Fruit fly (Drosophila melanogaster) S2 (cell line): Measurements from ENCODE around the gene Esp.

ENCODE experiments used
- CG8478 ChIP-seq: fragments of >200 bp; optimal IDR thresholded peaks from 2 replicates; lab custom pipeline; 2018
- CTCF ChIP-seq, 2 experiments: fragments of >200 bp; optimal IDR thresholded peaks; 2 replicates each; lab custom pipeline; 2018

DNA sequence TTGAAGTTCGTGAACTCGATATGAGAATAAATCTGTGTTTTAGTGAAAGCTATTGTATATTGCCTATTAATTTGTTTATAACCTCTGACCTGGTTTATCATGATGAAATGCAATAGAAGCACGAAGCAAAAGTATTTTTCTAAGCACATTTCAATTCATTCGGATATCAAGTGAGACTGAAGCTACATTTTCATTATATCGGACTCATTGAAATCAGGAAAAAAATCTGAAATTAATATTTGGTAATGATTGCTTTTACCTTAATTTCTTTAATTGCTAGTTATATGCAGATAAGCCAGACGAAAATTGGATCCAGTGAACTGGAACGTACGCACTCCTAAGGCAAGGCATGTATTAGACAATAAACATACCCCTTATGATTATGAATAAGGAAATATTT, 672 bp upstream of the Esp start, which contains the start of gene CG33658:
- no peak for TF ChIP-seq CTCF (optimal IDR thresholded peaks at IDR 0.05; lab: Kevin White, UChicago)
- no peak for TF ChIP-seq CG8478 (lab: Kevin White, UChicago)
